Worm (Caenorhabditis elegans) whole organism, early embryonic: Measurements from ENCODE around the gene Y51H4A.8.

ENCODE experiments used
- flt-1 ChIP-seq: fragments of 200-800 bp; sonication (Bioruptor generic); IDR thresholded peaks from 2 replicates; pipeline ENCODE4 v1.3.6; 2022; ENCODE audit warnings: missing genetic modification characterization, missing compliant biosample characterization
- sea-1 ChIP-seq: fragments of 200-800 bp; sonication (Bioruptor generic); conservative IDR thresholded peaks from 2 replicates; pipeline ENCODE4 v1.3.6; 2022; ENCODE audit warnings: missing genetic modification characterization, missing compliant biosample characterization
- tbx-11 ChIP-seq: fragments of 200-800 bp; sonication (Bioruptor generic); IDR thresholded peaks from 2 replicates; pipeline ENCODE4 v1.3.6; 2022; ENCODE audit warnings: missing genetic modification characterization, missing compliant biosample characterization
- tbx-37 ChIP-seq: fragments of 200-800 bp; sonication (Bioruptor generic); conservative IDR thresholded peaks from 2 replicates; pipeline ENCODE4 v1.3.6; 2022; ENCODE audit warnings: missing genetic modification reagents, missing genetic modification characterization, missing compliant biosample characterization

ce11 chrIV:16551457-16551856 is 26.9 kb downstream of the Y51H4A.8 start:
- no peak for TF ChIP-seq tbx-11 (GFP tag; lab: Robert Waterston, UW)
- TF ChIP-seq sea-1 (GFP tag; lab: Robert Waterston, UW): no peak
- TF ChIP-seq tbx-37 (GFP tag; lab: Robert Waterston, UW): no peak
- TF ChIP-seq flt-1 (GFP tag; lab: Robert Waterston, UW): no peak
